Fruit fly (Drosophila melanogaster) whole organism, wandering third instar larva: ENCODE data around the gene Ostgamma.
A peak's percentile ranks its signal among the peaks of the same experiment; 100 is the strongest.

ENCODE experiments used
- Abd-B ChIP-seq: fragments of >200 bp; optimal IDR thresholded peaks from 2 replicates; lab custom pipeline; 2017; ENCODE audit warnings: missing biosample characterization, missing genetic modification characterization
- CG9705 ChIP-seq: fragments of 200-800 bp; sonication (Bioruptor generic); optimal IDR thresholded peaks from 2 replicates; lab custom pipeline; 2018; ENCODE audit warnings: missing biosample characterization, mild to moderate bottlenecking, missing genetic modification characterization
- CrebA ChIP-seq: fragments of 200-800 bp; sonication (Bioruptor generic); optimal IDR thresholded peaks from 2 replicates; lab custom pipeline; 2016; ENCODE audit warnings: missing biosample characterization, mild to moderate bottlenecking, missing genetic modification characterization, borderline replicate concordance
- Dfd ChIP-seq: fragments of >200 bp; optimal IDR thresholded peaks from 2 replicates; lab custom pipeline; 2017; ENCODE audit warnings: missing biosample characterization, missing genetic modification characterization
- Dif ChIP-seq: fragments of 200-275, 200-300 bp; sonication (Bioruptor generic); optimal IDR thresholded peaks from 2 replicates; lab custom pipeline; 2018; ENCODE audit warnings: missing biosample characterization, missing genetic modification characterization; ENCODE audit not compliant: partially characterized antibody
- GATAd ChIP-seq: sonication (Bioruptor generic); optimal IDR thresholded peaks from 2 replicates; lab custom pipeline; 2016; ENCODE audit warnings: missing biosample characterization, missing genetic modification characterization
- HLH106 ChIP-seq: fragments of 200-800 bp; optimal IDR thresholded peaks from 3 replicates; lab custom pipeline; 2019; ENCODE audit warnings: missing biosample characterization, mild to moderate bottlenecking, missing genetic modification characterization, moderate library complexity
- Hr78 ChIP-seq: fragments of >200 bp; optimal IDR thresholded peaks from 2 replicates; lab custom pipeline; 2017; ENCODE audit warnings: missing biosample characterization, missing genetic modification characterization
- Hr83 ChIP-seq: fragments of 200-300 bp; sonication (Bioruptor generic); optimal IDR thresholded peaks from 2 replicates; lab custom pipeline; 2016; ENCODE audit warnings: missing biosample characterization, mild to moderate bottlenecking, missing genetic modification characterization, moderate library complexity; ENCODE audit not compliant: poor library complexity, severe bottlenecking
- Jra ChIP-seq: sonication (Bioruptor generic); optimal IDR thresholded peaks from 2 replicates; lab custom pipeline; 2016; ENCODE audit warnings: missing biosample characterization, missing genetic modification characterization
- Mio ChIP-seq: sonication (Bioruptor generic); optimal IDR thresholded peaks from 2 replicates; lab custom pipeline; 2016; ENCODE audit warnings: missing biosample characterization, missing genetic modification characterization
- Myc ChIP-seq: fragments of >200 bp; optimal IDR thresholded peaks from 2 replicates; lab custom pipeline; 2017
- N ChIP-seq: fragments of >200 bp; optimal IDR thresholded peaks from 2 replicates; lab custom pipeline; 2018; ENCODE audit warnings: missing biosample characterization, missing external identifiers, missing genetic modification characterization
- OdsH ChIP-seq: fragments of 200-800 bp; sonication (Bioruptor generic); optimal IDR thresholded peaks from 2 replicates; lab custom pipeline; 2016; ENCODE audit warnings: missing biosample characterization, mild to moderate bottlenecking, missing genetic modification characterization
- Rel ChIP-seq, 2 experiments: fragments of 200-800 bp; sonication (Bioruptor generic) in 1 of 2; optimal IDR thresholded peaks; 2 replicates in 1 of 2; 3 replicates in 1 of 2; lab custom pipeline; 2016 to 2019; ENCODE audit warnings: mild to moderate bottlenecking in 2 of 2, missing biosample characterization in 2 of 2, missing genetic modification characterization in 2 of 2, moderate library complexity in 1 of 2
- Sp1 ChIP-seq: fragments of 200-800 bp; sonication (Bioruptor generic); optimal IDR thresholded peaks from 3 replicates; lab custom pipeline; 2019; ENCODE audit warnings: missing biosample characterization, mild to moderate bottlenecking, missing genetic modification characterization, moderate library complexity
- Vsx2 ChIP-seq: fragments of 200-300, 225-300 bp; sonication (Bioruptor generic); optimal IDR thresholded peaks from 2 replicates; lab custom pipeline; 2018; ENCODE audit warnings: missing biosample characterization, missing genetic modification characterization; ENCODE audit not compliant: partially characterized antibody
- br ChIP-seq: fragments of 200-800 bp; sonication (Bioruptor generic); optimal IDR thresholded peaks from 2 replicates; lab custom pipeline; 2016; ENCODE audit warnings: missing biosample characterization, missing genetic modification characterization
- brk ChIP-seq: fragments of 200-800 bp; sonication (Bioruptor generic); optimal IDR thresholded peaks from 2 replicates; lab custom pipeline; 2016; ENCODE audit warnings: missing biosample characterization, mild to moderate bottlenecking, missing genetic modification characterization
- dl ChIP-seq, 2 experiments: fragments of 175-275, 200-275 bp in 1 of 2; fragments of 200-275 bp in 1 of 2; sonication (Bioruptor generic); optimal IDR thresholded peaks; lab custom pipeline; 2018; ENCODE audit warnings: mild to moderate bottlenecking in 2 of 2, missing biosample characterization in 2 of 2, missing genetic modification characterization in 2 of 2, moderate library complexity in 2 of 2; ENCODE audit not compliant: partially characterized antibody in 2 of 2, insufficient read depth in 1 of 2
- dmrt93B ChIP-seq: fragments of 200-800 bp; sonication (Bioruptor generic); optimal IDR thresholded peaks from 2 replicates; lab custom pipeline; 2018; ENCODE audit warnings: missing biosample characterization, mild to moderate bottlenecking, missing genetic modification characterization
- dsf ChIP-seq: sonication (Bioruptor generic); optimal IDR thresholded peaks from 2 replicates; lab custom pipeline; 2016; ENCODE audit warnings: missing biosample characterization, missing genetic modification characterization, borderline replicate concordance
- ey ChIP-seq: fragments of 200-800 bp; sonication (Bioruptor generic); optimal IDR thresholded peaks from 2 replicates; lab custom pipeline; 2016; ENCODE audit warnings: missing biosample characterization, missing genetic modification characterization
- foxo ChIP-seq, 2 experiments: fragments of 200-800 bp; sonication (Bioruptor generic); optimal IDR thresholded peaks; 2 replicates in 1 of 2; 3 replicates in 1 of 2; lab custom pipeline; 2016 to 2017; ENCODE audit warnings: missing biosample characterization in 2 of 2, missing genetic modification characterization in 2 of 2
- fru ChIP-seq: fragments of 200-800 bp; sonication (Bioruptor generic); optimal IDR thresholded peaks from 3 replicates; lab custom pipeline; 2016; ENCODE audit warnings: missing biosample characterization, mild to moderate bottlenecking, missing genetic modification characterization
- h ChIP-seq: fragments of 200-800 bp; sonication (Bioruptor generic); optimal IDR thresholded peaks from 3 replicates; lab custom pipeline; 2016; ENCODE audit warnings: missing biosample characterization, mild to moderate bottlenecking, missing genetic modification characterization
- jim ChIP-seq: fragments of 175-275, 200-325 bp; sonication (Bioruptor generic); optimal IDR thresholded peaks from 2 replicates; lab custom pipeline; 2016; ENCODE audit warnings: missing biosample characterization, mild to moderate bottlenecking, missing genetic modification characterization
- lola ChIP-seq: fragments of >200 bp; optimal IDR thresholded peaks from 2 replicates; lab custom pipeline; 2017; ENCODE audit warnings: missing biosample characterization, missing genetic modification characterization
- pan ChIP-seq: fragments of >200 bp; optimal IDR thresholded peaks from 2 replicates; lab custom pipeline; 2017
- psq ChIP-seq: fragments of 200-800 bp; sonication (Bioruptor generic); optimal IDR thresholded peaks from 3 replicates; lab custom pipeline; 2017; ENCODE audit warnings: missing biosample characterization, mild to moderate bottlenecking, missing genetic modification characterization, moderate library complexity
- rgr ChIP-seq: fragments of 200-800 bp; sonication (Bioruptor generic); optimal IDR thresholded peaks from 3 replicates; lab custom pipeline; 2016; ENCODE audit warnings: missing biosample characterization, mild to moderate bottlenecking, missing genetic modification characterization
- sage ChIP-seq: fragments of 200-800 bp; sonication (Bioruptor generic); optimal IDR thresholded peaks from 2 replicates; lab custom pipeline; 2016; ENCODE audit warnings: missing biosample characterization, mild to moderate bottlenecking, missing genetic modification characterization
- sv ChIP-seq: fragments of 200-800 bp; sonication (Bioruptor generic); optimal IDR thresholded peaks from 3 replicates; lab custom pipeline; 2016; ENCODE audit warnings: missing biosample characterization, missing genetic modification characterization
- tai ChIP-seq: sonication (Bioruptor generic); optimal IDR thresholded peaks from 2 replicates; lab custom pipeline; 2016; ENCODE audit warnings: missing biosample characterization, missing genetic modification characterization
- usp ChIP-seq: fragments of >200 bp; optimal IDR thresholded peaks from 2 replicates; lab custom pipeline; 2017; ENCODE audit warnings: missing biosample characterization, missing genetic modification characterization
- woc ChIP-seq: sonication (Bioruptor generic); optimal IDR thresholded peaks from 2 replicates; lab custom pipeline; 2016; ENCODE audit warnings: missing biosample characterization, mild to moderate bottlenecking, missing genetic modification characterization

The Ostgamma gene

dm6 chr2L:8351864-8352263 is 43.9 kb upstream of the Ostgamma start, which contains the start of gene Mur29B:
TSS of gene Mur29B (plus strand) at chr2L:8352187.
- TF ChIP-seq ey (GFP tag; lab: Kevin White, UChicago) (no peak), GATAd (GFP tag; lab: Kevin White, UChicago) (no peak), Hr78 (GFP tag; lab: Kevin White, UChicago) (no peak), foxo (GFP tag; optimal IDR thresholded peaks at IDR 0.05; lab: Kevin White, UChicago) (no peak), dmrt93B (GFP tag; lab: Kevin White, UChicago) (no peak), sage (GFP tag; lab: Kevin White, UChicago) (no peak), CrebA (GFP tag; lab: Kevin White, UChicago) (peak; percentile 22), CG9705 (GFP tag; lab: Kevin White, UChicago) (no peak), OdsH (no peak), lola (GFP tag; lab: Kevin White, UChicago) (no peak), HLH106 (tag; lab: Kevin White, UChicago) (no peak), fru (GFP tag; lab: Kevin White, UChicago) (no peak), br (GFP tag; lab: Kevin White, UChicago) (peak; percentile 2), Dfd (GFP tag; lab: Kevin White, UChicago) (no peak), tai (GFP tag; lab: Kevin White, UChicago) (no peak), Jra (no peak), Mio (GFP tag; lab: Kevin White, UChicago) (no peak), Myc (lab: Kevin White, UChicago) (no peak), jim (GFP tag; lab: Kevin White, UChicago) (no peak), dl (GFP tag; optimal IDR thresholded peaks at IDR 0.05; lab: Kevin White, UChicago; ENCODE audit: insufficient read depth in 1 of 2, partially characterized antibody in 2 of 2) (no peak), Hr83 (GFP tag; lab: Kevin White, UChicago) (peak; percentile 29), Vsx2 (GFP tag; lab: Kevin White, UChicago) (no peak), pan (lab: Kevin White, UChicago) (no peak), N (GFP tag; lab: Kevin White, UChicago) (no peak), rgr (GFP tag; lab: Kevin White, UChicago) (no peak), Rel (GFP tag; optimal IDR thresholded peaks at IDR 0.05; lab: Kevin White, UChicago) (no peak), Rel (tag; optimal IDR thresholded peaks at IDR 0.05; lab: Kevin White, UChicago) (peak; percentile 92), woc (no peak), Dif (GFP tag; lab: Kevin White, UChicago) (no peak)

dm6 chr2L:8351333-8351732 is 43.3 kb upstream of the Ostgamma start:
- TF ChIP-seq dsf (no peak), foxo (GFP tag; optimal IDR thresholded peaks at IDR 0.05; lab: Kevin White, UChicago) (peak in 1 of 2 experiments; percentile 71), Dfd (GFP tag; lab: Kevin White, UChicago) (no peak), dl (GFP tag; optimal IDR thresholded peaks at IDR 0.05; lab: Kevin White, UChicago; ENCODE audit: insufficient read depth in 1 of 2, partially characterized antibody in 2 of 2) (no peak), jim (GFP tag; lab: Kevin White, UChicago) (no peak), Sp1 (no peak), Abd-B (GFP tag; lab: Kevin White, UChicago) (no peak), psq (peak; percentile 36), N (GFP tag; lab: Kevin White, UChicago) (no peak), GATAd (GFP tag; lab: Kevin White, UChicago) (no peak), usp (GFP tag; lab: Kevin White, UChicago) (no peak), Vsx2 (GFP tag; lab: Kevin White, UChicago) (no peak), Dif (GFP tag; lab: Kevin White, UChicago) (no peak), OdsH (peak; percentile 26), Jra (no peak), sv (GFP tag; lab: Kevin White, UChicago) (no peak), brk (GFP tag; lab: Kevin White, UChicago) (no peak), HLH106 (tag; lab: Kevin White, UChicago) (peak; percentile 60), dmrt93B (GFP tag; lab: Kevin White, UChicago) (peak; percentile 5), sage (GFP tag; lab: Kevin White, UChicago) (no peak), lola (GFP tag; lab: Kevin White, UChicago) (no peak), br (GFP tag; lab: Kevin White, UChicago) (no peak), rgr (GFP tag; lab: Kevin White, UChicago) (peak; percentile 44), tai (GFP tag; lab: Kevin White, UChicago) (no peak), CG9705 (GFP tag; lab: Kevin White, UChicago) (no peak), Rel (GFP tag; optimal IDR thresholded peaks at IDR 0.05; lab: Kevin White, UChicago) (no peak), Rel (tag; optimal IDR thresholded peaks at IDR 0.05; lab: Kevin White, UChicago) (no peak), CrebA (GFP tag; lab: Kevin White, UChicago) (no peak), Myc (lab: Kevin White, UChicago) (no peak), h (GFP tag; lab: Kevin White, UChicago) (peak; percentile 65), fru (GFP tag; lab: Kevin White, UChicago) (peak; percentile 29), woc (no peak), pan (lab: Kevin White, UChicago) (no peak), Hr78 (GFP tag; lab: Kevin White, UChicago) (no peak)
